Fruit fly (Drosophila melanogaster) whole organism, larva: ENCODE data around the gene mdy.

Source experiments
- noc ChIP-seq: fragments of 200-800 bp; sonication (Bioruptor generic); optimal IDR thresholded peaks from 3 replicates; lab custom pipeline; 2019; ENCODE audit warnings: missing biosample characterization, mild to moderate bottlenecking, missing genetic modification characterization, moderate library complexity

The mdy gene

DNA sequence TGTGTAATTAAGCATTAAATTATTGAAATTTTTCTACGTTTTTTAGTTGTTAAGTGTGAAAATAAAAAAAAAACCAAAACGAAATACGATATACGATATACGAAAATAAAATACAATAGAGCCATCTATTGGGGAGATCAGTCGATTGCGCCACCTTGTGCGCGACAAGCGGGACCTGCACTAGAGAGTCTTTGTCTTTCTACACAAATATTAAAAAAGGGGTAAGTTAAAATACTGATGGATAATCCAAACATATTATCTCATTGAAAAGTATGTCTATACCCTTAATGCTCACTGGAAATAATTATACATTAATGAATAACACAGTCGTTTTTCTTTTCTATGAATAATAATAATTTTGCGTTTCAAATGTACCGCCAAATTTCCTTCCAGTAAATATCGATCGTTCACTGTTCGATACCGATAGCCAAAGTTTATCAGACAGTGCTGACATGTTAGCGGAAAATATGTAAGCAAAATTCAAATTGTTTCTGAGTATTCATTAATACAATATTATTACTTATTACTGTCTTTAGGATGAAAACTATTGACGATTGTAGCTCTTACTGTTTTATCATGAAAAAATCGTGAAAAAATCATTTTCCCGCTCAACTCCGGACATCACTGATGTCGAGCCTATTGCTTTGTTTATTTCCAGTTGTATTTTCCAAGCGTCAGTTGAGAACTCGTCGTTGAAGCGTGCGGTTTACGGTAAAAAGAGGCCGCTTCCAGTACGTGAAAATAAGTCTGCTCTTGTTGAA lies at the start of gene mdy:
Gene mdy, plus strand, starts transcription at position 672 of the 761 bp plus-strand sequence.
- TF ChIP-seq noc: no peak

DNA sequence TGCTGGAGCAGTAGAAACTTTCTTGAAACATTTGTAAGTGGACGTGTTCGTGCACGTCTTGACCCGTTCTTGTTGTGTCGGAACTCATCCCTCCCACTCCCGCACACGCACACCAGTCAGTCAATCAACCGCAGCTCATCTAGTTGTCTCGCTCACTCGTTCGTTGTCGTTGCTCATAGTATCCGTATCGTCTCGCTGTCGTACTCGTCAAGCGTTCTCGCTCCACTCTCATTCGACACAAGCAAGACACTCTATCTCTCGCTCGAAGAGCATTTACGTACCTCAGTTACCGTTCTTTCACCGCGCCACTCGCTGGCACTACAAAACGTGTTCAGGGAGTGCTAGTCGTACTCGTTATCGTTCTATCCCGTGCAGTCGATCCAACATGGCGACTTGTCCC lies 28.9 kb upstream of the mdy start:
- TF ChIP-seq noc: no peak

DNA sequence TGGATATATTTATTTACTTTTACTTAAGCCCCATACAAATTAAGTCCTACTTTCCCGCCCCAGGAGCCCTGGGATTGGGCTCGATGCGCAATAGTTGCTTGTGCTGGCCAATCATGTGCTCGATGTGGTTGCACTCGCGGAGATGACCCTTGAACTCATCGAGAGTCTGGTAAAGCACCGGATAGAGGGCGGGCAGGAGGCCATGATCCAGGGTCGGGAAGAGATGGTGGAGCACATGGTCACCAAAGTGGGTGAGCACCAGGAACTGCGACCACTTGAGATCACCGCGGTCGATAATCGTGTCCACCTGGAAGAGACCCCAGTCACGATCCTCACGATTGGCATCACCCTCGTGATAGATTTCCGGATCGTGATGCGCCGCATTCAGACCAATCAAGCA lies 27.6 kb upstream of the mdy start:
- TF ChIP-seq noc: no peak

DNA sequence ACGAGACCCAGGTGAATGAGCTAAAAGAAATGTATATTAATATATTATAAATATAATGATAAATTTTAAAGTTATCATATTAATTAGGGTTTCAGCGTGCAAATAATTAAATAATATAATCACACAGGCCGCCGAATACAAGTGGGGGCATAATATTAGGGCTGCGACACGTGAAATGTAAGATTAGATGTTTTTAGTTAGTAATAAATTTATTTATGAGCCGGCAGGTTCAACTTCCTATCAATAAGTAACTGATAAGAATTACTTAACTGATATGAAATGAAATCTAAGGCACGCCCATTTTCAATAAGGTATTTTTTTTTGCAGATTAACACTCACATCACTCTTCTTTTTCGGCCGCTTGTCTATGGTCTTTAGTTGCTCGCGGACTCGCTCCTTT lies 26.6 kb upstream of the mdy start:
- TF ChIP-seq noc: no peak

DNA sequence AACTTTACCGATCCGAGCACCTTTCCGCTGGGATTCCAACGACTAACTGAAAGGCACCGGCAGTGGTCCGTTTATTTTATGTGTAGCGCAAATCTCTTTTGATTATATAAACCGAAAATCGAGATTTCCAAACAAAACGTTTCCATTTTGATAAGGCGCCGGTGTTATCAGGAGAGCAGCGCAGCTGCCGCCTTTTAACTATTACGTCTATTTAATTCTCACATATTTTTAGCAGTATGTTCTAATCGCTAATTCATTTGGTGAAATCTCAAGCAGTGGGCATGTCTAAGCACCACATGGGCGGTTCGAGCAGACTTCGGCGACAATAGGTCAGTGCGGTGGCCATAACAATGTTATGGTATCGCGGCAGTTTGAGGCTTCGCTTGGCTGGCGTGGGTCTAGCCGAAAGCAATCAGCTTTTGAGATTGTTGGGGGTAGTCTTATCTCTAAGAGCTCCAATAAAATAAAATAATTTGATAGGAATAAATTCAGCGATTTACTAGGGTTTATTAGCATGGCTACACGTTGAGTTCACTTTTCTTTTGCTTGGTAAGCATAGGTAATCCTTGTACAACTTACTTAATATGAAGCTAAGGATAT lies 25.7 kb upstream of the mdy start, which contains the start of gene Cyt-b5-r:
Gene Cyt-b5-r, minus strand, starts transcription at position 51 of the 600 bp plus-strand sequence.
- TF ChIP-seq noc: peak; percentile 16

DNA sequence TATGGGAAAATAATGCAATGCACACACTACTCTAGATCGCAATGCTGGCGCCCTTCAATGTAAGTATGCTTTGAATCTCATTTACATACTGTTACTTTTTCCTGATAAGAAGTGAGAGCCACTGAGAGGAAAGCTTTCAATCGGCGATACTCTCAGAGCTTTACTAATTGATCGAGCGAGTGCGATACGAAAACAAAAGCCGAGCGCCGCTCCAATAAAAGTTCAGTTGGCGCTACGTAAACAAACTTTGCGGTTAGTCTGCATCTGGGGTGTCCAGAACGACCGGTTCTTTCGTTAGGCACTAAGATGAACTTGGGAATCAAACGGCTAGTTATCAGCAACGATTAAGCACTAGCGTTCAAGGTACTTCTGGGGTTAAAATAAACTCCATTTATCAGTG lies 25.1 kb upstream of the mdy start, which contains the start of gene CG17928:
Gene CG17928, plus strand, starts transcription at position 224 of the 400 bp plus-strand sequence.
- TF ChIP-seq noc: no peak

DNA sequence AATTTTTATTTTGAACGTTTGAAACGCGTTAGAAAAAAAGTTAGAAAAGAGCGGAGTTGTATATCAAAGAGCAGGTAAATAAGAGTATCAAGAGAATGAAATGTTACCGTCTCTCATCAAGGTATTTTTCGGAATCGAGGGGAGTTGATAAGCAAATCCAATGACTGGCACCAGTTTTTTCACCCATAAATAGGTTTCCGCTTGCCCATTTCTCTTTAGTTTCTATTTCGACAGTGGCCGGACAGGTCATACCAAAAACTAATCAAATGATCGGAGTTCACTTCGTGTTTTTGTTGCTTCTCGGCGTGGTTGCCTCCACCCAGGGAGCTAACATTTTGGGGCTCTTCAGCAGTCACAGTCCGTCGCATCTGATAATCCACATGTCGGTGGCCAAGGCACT lies 22.5 kb upstream of the mdy start, which contains the start of gene Ugt37C2:
Gene Ugt37C2, plus strand, starts transcription at position 242 of the 400 bp plus-strand sequence.
- no peak for TF ChIP-seq noc

DNA sequence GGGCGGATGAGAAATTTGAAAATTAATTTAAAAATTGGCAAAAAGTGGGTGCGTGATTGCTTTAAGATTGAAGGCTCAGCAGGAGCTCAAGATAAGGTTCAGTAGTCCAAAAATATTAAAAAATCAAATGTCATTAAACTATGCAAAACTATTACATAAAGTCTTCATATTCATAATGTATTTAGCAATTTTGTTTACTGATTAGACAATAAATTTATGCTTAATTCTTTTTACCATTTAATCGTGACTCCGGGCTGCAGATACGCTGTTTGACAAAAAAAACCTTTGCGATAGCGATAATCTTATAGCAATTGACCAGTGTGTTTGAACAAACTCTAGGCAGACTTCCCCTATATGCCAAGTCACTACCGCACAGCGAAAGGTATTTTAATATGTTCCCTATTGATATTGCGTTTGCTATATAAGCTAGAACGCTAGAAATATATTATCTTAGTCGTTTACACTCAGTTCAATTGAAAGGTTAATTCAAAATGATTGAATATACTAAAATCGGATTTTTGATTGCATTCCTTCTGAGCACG lies 20.3 kb upstream of the mdy start, which contains the start of gene Ugt37E1:
Gene Ugt37E1, plus strand, starts transcription at position 492 of the 542 bp plus-strand sequence.
- TF ChIP-seq noc: no peak

DNA sequence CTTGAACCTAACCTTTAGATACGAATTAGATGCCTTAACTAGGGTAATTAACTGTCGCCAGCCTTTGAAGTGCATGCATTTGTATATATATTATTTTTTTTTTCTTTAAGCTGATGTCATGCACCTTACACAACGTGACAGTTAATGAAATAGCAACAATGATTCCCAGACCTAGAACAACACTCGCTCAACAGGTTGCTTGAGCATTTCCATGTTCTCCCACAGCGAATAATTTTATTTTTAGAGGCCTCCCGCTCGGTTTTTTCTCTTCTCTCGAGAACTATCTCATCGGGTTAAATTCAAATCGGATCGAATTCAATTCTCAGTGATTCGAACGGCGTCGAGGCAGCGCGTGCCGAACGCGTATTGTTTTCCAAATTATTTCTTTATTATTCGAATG lies 17.8 kb upstream of the mdy start, which contains the start of gene Ugt37D1:
Gene Ugt37D1, plus strand, starts transcription at position 321 of the 400 bp plus-strand sequence.
- peak; percentile 25 for TF ChIP-seq noc

DNA sequence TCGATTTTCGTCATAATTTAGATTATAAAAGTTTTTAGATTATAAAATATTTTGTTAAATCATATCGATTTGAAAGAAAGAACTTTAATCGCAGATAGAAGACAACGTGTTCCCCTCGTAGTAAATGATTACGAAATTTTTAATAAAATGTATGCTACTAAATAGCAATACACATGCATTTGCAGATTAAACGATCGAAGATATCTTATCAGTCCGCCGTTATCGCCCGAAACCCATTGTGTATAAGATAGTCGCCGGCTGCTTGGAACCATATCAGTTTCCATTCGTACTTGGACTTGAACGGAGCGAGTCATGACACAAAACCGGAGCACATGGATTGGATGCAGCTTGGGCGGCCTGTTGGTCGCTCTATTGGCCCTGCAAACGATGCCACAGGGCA lies 17.0 kb upstream of the mdy start:
- no peak for TF ChIP-seq noc

DNA sequence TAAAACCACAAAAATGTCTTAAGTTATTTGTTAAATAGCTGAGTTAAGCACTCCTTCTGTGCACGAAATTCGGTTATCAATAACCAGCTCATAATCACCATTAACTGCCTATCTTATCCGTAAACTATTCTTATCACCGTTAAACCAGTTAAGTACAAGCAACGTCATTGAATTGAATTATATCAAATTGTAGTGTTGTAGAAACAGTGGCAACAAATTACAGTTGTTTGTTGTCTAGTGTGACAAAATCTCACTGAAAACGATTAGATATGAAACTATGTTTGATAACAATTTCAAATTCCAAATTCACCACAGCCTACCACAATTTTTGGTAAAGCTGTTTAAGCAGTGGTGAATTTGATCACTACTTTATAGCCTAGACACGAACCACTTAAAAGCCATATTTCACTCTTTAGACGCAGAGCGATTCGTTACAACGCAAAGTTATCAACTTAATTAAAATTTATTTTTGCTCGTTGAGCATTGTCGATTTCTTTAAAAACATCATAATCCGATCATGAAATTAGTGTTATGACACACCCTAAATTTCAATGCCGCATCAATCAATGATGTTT lies 14.8 kb upstream of the mdy start:
- TF ChIP-seq noc: no peak

DNA sequence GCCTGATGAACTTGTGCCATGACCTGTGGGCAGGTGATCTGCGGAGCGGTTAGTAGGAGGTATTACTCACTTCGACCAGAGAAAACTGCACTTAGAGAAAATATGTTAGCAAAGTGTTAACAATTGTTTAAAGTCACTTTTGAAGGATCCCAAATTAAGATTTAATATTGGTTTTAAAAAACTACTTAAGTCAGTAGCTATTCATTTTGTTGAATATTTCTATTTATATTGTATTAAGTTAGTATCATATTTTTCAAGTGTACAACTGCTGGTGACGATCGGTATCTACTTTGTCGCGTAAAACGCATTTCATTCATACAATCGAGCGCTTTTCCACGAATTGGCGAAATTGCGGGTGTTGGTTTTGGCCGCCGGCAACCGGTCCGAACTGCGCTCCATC lies 12.8 kb upstream of the mdy start:
- TF ChIP-seq noc: no peak

DNA sequence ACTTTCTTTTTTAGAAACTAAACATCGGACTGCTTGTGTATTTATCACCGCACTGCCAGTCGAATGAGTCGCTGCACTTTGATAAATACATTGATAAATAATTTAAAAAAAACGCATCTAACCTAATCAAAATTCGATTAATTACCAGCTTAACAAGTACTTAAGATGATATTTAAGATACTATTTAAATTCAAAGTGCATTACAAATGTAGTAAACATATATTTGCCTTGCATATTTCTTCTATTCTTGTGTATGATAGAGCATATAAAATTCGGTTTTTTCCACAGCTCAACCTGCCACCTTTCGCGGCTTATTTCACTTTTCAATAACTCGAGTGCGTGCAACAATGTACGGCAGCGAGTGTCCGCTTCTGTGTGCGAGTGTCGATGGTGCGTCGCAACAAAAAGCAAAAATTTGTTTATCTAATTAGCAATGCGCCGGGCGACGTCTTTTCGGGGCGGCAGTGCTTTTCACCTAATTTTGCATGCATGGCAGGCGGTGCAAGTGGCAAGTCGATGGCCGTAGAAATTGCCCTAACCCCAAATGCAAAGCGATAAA lies 12.0 kb upstream of the mdy start, which contains the start of gene CG13272:
Gene CG13272, plus strand, starts transcription at position 509 of the 559 bp plus-strand sequence.
- no peak for TF ChIP-seq noc

DNA sequence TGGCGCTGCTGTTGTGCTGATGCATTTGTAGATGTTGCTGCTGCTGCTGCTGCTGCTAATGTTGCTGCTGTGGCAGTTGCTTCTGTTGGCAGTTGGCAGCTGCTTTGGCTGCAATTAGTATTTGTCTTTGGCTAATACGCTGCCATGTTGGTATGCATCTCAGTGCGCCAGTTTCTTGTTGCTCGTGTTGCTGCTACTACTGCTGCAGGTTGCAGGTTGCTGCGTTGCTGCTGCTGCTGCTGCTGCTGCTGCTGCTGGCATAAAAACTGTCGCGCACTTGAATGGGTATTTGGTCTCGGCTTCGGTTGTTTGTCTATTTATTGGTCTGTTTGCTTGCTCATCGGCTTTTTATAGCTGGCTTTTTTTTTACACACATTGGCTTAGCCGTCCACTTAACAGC lies 7.7 kb upstream of the mdy start:
- TF ChIP-seq noc: no peak

DNA sequence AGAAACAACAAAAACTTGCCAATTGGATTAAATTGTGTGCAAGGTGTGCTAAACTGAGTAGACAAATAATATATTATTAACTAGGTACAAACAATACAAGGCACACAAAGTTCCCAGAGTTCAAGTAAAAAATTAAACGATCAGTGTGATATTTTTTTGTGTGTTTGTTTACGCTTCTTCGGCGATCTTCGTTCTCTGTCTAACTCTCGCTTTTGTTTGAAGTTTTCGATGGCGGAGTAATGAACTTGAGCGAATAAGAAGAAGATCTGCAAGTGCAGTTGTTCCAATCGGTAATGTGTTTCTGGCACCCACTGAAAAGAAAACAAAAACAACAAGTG lies 259 bp downstream of the mdy start:
- TF ChIP-seq noc: no peak

DNA sequence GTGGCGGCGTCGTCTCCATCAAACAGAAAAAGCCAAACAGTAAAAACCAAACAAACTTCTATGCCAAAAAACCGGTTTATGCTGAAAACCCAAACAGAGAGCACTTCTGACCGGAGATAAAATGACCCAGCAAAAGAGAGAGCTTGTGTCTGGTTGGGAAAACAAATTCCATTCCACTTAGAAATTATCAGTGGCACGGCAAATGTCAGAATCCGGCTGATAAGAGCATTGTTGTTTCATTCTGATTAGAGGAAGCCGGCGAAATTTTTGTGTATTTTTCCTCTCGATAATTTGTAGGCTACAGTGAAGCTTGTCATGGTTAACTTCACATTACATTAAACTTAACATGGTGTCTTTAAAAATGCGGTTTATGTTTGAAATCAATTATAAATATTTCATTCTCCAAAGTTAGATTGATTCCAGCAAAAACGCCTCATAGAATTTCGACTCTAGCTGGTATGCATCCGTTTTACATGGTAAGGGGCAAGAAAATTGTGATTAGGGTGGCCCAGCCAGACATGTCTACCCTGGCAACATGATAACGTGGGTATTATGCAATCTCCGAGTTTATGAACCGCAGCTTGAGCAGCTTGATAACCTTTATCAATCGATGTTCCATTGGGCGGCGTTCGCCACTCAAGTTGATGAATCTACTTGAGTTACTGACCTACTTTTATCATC lies 1.1 kb downstream of the mdy start:
- peak; percentile 65 for TF ChIP-seq noc
